Fruit fly (Drosophila melanogaster) whole organism, embryonic: ENCODE measurements around the gene Drsl1.

Experiments
- Aef1 ChIP-seq: fragments of 200-800 bp; sonication (Bioruptor generic); IDR thresholded peaks from 3 replicates; pipeline ENCODE4 v1.3.6; 2022; ENCODE audit warnings: missing biosample characterization, missing genetic modification characterization
- Awh ChIP-seq: fragments of 200-800 bp; sonication (Bioruptor generic); IDR thresholded peaks from 2 replicates; pipeline ENCODE4, ENCODE4 v1.3.6; 2022; ENCODE audit warnings: missing biosample characterization, missing genetic modification characterization
- CG10209 ChIP-seq: fragments of 200-800 bp; sonication (Bioruptor generic); optimal IDR thresholded peaks from 3 replicates; lab custom pipeline; 2017; ENCODE audit warnings: missing biosample characterization, mild to moderate bottlenecking, missing genetic modification characterization, missing genetic modification reagents
- CG10462 ChIP-seq: fragments of 200-800 bp; sonication (Bioruptor generic); optimal IDR thresholded peaks from 2 replicates; lab custom pipeline; 2016; ENCODE audit warnings: missing biosample characterization, missing genetic modification characterization
- CG12659 ChIP-seq: fragments of 200-800 bp; sonication (Bioruptor generic); optimal IDR thresholded peaks from 3 replicates; lab custom pipeline; 2017; ENCODE audit warnings: mild to moderate bottlenecking, missing biosample characterization, missing genetic modification reagents, missing genetic modification characterization
- CG12769 ChIP-seq: fragments of 200-800 bp; sonication (Bioruptor generic); optimal IDR thresholded peaks from 2 replicates; lab custom pipeline; 2019; ENCODE audit warnings: missing biosample characterization, mild to moderate bottlenecking, missing genetic modification characterization, moderate library complexity
- CG14014 ChIP-seq: fragments of 200-800 bp; sonication (Bioruptor generic); IDR thresholded peaks from 2 replicates; pipeline ENCODE4 v1.3.6; 2022; ENCODE audit warnings: missing biosample characterization, missing genetic modification characterization
- CG1603 ChIP-seq: fragments of 200-800 bp; sonication (Bioruptor generic); optimal IDR thresholded peaks from 2 replicates; lab custom pipeline; 2019; ENCODE audit warnings: missing biosample characterization, mild to moderate bottlenecking, missing genetic modification characterization, moderate library complexity
- CG16779 ChIP-seq: fragments of 200-800 bp; sonication (Bioruptor generic); IDR thresholded peaks from 2 replicates; pipeline ENCODE4 v1.3.6; 2022; ENCODE audit warnings: missing biosample characterization, missing genetic modification characterization
- CG16813 ChIP-seq: fragments of 200-800 bp; sonication (Bioruptor generic); IDR thresholded peaks from 3 replicates; pipeline ENCODE4 v1.3.6; 2022; ENCODE audit warnings: missing biosample characterization, missing genetic modification characterization; ENCODE audit not compliant: partially characterized antibody
- CG17385 ChIP-seq: fragments of 200-800 bp; sonication (Bioruptor generic); optimal IDR thresholded peaks from 3 replicates; lab custom pipeline; 2018; ENCODE audit warnings: missing biosample characterization, mild to moderate bottlenecking, missing genetic modification characterization
- CG17802 ChIP-seq: fragments of 200-800 bp; sonication (Bioruptor generic); optimal IDR thresholded peaks from 2 replicates; lab custom pipeline; 2018; ENCODE audit warnings: missing biosample characterization, mild to moderate bottlenecking, missing genetic modification characterization, moderate library complexity
- CG17829 ChIP-seq: fragments of 200-800 bp; optimal IDR thresholded peaks from 2 replicates; lab custom pipeline; 2019; ENCODE audit warnings: missing biosample characterization, mild to moderate bottlenecking, missing genetic modification characterization, moderate library complexity
- CG18011 ChIP-seq: fragments of 200-800 bp; sonication (Bioruptor generic); optimal IDR thresholded peaks from 2 replicates; lab custom pipeline; 2017; ENCODE audit warnings: missing biosample characterization, missing genetic modification characterization, mild to moderate bottlenecking, moderate library complexity, missing genotype
- CG18764 ChIP-seq: fragments of 200-800 bp; sonication (Bioruptor generic); optimal IDR thresholded peaks from 3 replicates; lab custom pipeline; 2016; ENCODE audit warnings: missing biosample characterization, missing genetic modification characterization
- CG2889 ChIP-seq: fragments of 200-800 bp; sonication (Bioruptor generic); IDR thresholded peaks from 3 replicates; pipeline ENCODE4 v1.3.6; 2022; ENCODE audit warnings: missing biosample characterization, missing genetic modification characterization
- CG31365 ChIP-seq: fragments of 200-800 bp; sonication (Bioruptor generic); optimal IDR thresholded peaks from 2 replicates; lab custom pipeline; 2018; ENCODE audit warnings: missing biosample characterization, mild to moderate bottlenecking, missing genetic modification characterization
- CG31441 ChIP-seq: fragments of 200-800 bp; sonication (Bioruptor generic); IDR thresholded peaks from 2 replicates; pipeline ENCODE4 v1.3.6; 2022; ENCODE audit warnings: missing biosample characterization, missing genetic modification characterization
- CG3838 ChIP-seq: fragments of 200-800 bp; sonication (Bioruptor generic); optimal IDR thresholded peaks from 3 replicates; lab custom pipeline; 2016; ENCODE audit warnings: missing biosample characterization, missing genetic modification characterization
- CG4360 ChIP-seq: fragments of 200-800 bp; sonication (Bioruptor generic); IDR thresholded peaks from 2 replicates; pipeline ENCODE4 v1.3.6; 2022; ENCODE audit warnings: missing biosample characterization, missing genetic modification characterization
- CG4404 ChIP-seq: fragments of 200-800 bp; sonication (Bioruptor generic); IDR thresholded peaks from 2 replicates; pipeline ENCODE4 v1.3.6; 2022; ENCODE audit warnings: missing biosample characterization, missing genetic modification characterization
- CG7271 ChIP-seq: fragments of 200-800 bp; sonication (Bioruptor generic); optimal IDR thresholded peaks from 2 replicates; lab custom pipeline; 2018; ENCODE audit warnings: missing biosample characterization, mild to moderate bottlenecking, missing genetic modification characterization, moderate library complexity
- CG7963 ChIP-seq: fragments of 200-800 bp; sonication (Bioruptor generic); IDR thresholded peaks from 3 replicates; pipeline ENCODE4 v1.3.6; 2022; ENCODE audit warnings: missing biosample characterization, missing genetic modification characterization; ENCODE audit not compliant: partially characterized antibody
- CG8388 ChIP-seq: fragments of 200-800 bp; sonication (Bioruptor generic); optimal IDR thresholded peaks from 2 replicates; lab custom pipeline; 2019; ENCODE audit warnings: missing biosample characterization, mild to moderate bottlenecking, missing genetic modification characterization, moderate library complexity
- Mad ChIP-seq: fragments of 200-800 bp; sonication (Bioruptor generic); optimal IDR thresholded peaks from 2 replicates; lab custom pipeline; 2016; ENCODE audit warnings: missing biosample characterization, missing genetic modification characterization
- NK7.1 ChIP-seq: fragments of 200-800 bp; sonication (Bioruptor generic); optimal IDR thresholded peaks from 3 replicates; lab custom pipeline; 2016; ENCODE audit warnings: missing biosample characterization, missing genetic modification characterization
- Poxn ChIP-seq: fragments of 200-800 bp; sonication (Bioruptor generic); IDR thresholded peaks from 2 replicates; pipeline ENCODE4 v1.3.6; 2022; ENCODE audit warnings: missing biosample characterization, missing genetic modification characterization
- Sry-β ChIP-seq: fragments of 200-800 bp; sonication (Bioruptor generic); optimal IDR thresholded peaks from 2 replicates; lab custom pipeline; 2018; ENCODE audit warnings: missing biosample characterization, mild to moderate bottlenecking, missing genetic modification characterization, moderate library complexity
- Taf1 ChIP-seq: fragments of 200-800 bp; sonication (Bioruptor generic); IDR thresholded peaks from 2 replicates; pipeline ENCODE4 v1.3.6; 2022; ENCODE audit warnings: missing biosample characterization, missing genetic modification characterization
- Trl ChIP-seq, 3 experiments: fragments of >200 bp in 2 of 3; fragments of 200-800 bp in 1 of 3; sonication (Bioruptor generic) in 1 of 3; optimal IDR thresholded peaks; 2 replicates in 1 of 3; 3 replicates in 2 of 3; lab custom pipeline; 2016 to 2017; ENCODE audit warnings: missing biosample characterization in 1 of 3, missing genetic modification characterization in 1 of 3
- YL-1 ChIP-seq: fragments of 200-800 bp; sonication (Bioruptor generic); optimal IDR thresholded peaks from 3 replicates; lab custom pipeline; 2017; ENCODE audit warnings: missing biosample characterization, mild to moderate bottlenecking, missing genetic modification characterization
- bigmax ChIP-seq: fragments of 200-800 bp; sonication (Bioruptor generic); optimal IDR thresholded peaks from 2 replicates; lab custom pipeline; 2018; ENCODE audit warnings: missing biosample characterization, mild to moderate bottlenecking, missing genetic modification characterization
- btn ChIP-seq: fragments of 200-800 bp; sonication (Bioruptor generic); optimal IDR thresholded peaks from 2 replicates; lab custom pipeline; 2016; ENCODE audit warnings: missing biosample characterization, missing genetic modification characterization
- chinmo ChIP-seq: fragments of 200-800 bp; sonication (Bioruptor generic); IDR thresholded peaks from 4 replicates; pipeline ENCODE4 v1.3.6; 2022; ENCODE audit warnings: missing biosample characterization, missing genetic modification characterization; ENCODE audit not compliant: partially characterized antibody
- danr ChIP-seq: fragments of 200-800 bp; sonication (Bioruptor generic); IDR thresholded peaks from 2 replicates; pipeline ENCODE4 v1.3.6; 2022; ENCODE audit warnings: missing biosample characterization, missing genetic modification characterization
- disco-r ChIP-seq: fragments of 200-800 bp; sonication (Bioruptor generic); optimal IDR thresholded peaks from 2 replicates; lab custom pipeline; 2016; ENCODE audit warnings: missing biosample characterization, missing genetic modification characterization
- dmrt99B ChIP-seq: fragments of 200-800 bp; sonication (Bioruptor generic); optimal IDR thresholded peaks from 2 replicates; lab custom pipeline; 2018; ENCODE audit warnings: missing biosample characterization, mild to moderate bottlenecking, missing genetic modification characterization, moderate library complexity
- gcm ChIP-seq: fragments of 200-800 bp; sonication (Bioruptor generic); optimal IDR thresholded peaks from 2 replicates; lab custom pipeline; 2019; ENCODE audit warnings: missing biosample characterization, mild to moderate bottlenecking, missing genetic modification characterization, moderate library complexity
- gsb-n ChIP-seq: fragments of 200-800 bp; sonication (Bioruptor generic); optimal IDR thresholded peaks from 3 replicates; lab custom pipeline; 2018; ENCODE audit warnings: missing biosample characterization, mild to moderate bottlenecking, missing genetic modification characterization
- h ChIP-seq: fragments of >200 bp; optimal IDR thresholded peaks from 2 replicates; lab custom pipeline; 2017
- kah ChIP-seq: fragments of 200-800 bp; sonication (Bioruptor generic); optimal IDR thresholded peaks from 2 replicates; lab custom pipeline; 2018; ENCODE audit warnings: missing biosample characterization, mild to moderate bottlenecking, missing genetic modification characterization
- klu ChIP-seq: fragments of 200-800 bp; sonication (Bioruptor generic); IDR thresholded peaks from 2 replicates; pipeline ENCODE4 v1.3.6; 2022; ENCODE audit warnings: missing biosample characterization, missing genetic modification characterization
- nom ChIP-seq: fragments of 200-800 bp; sonication (Bioruptor generic); optimal IDR thresholded peaks from 2 replicates; lab custom pipeline; 2017; ENCODE audit warnings: missing biosample characterization, missing genetic modification characterization, mild to moderate bottlenecking, moderate library complexity, missing genetic modification reagents
- psq ChIP-seq: fragments of 200-800 bp; sonication (Bioruptor generic); optimal IDR thresholded peaks from 2 replicates; lab custom pipeline; 2017; ENCODE audit warnings: missing biosample characterization, missing genetic modification characterization
- run ChIP-seq: fragments of 200-800 bp; sonication (Bioruptor generic); optimal IDR thresholded peaks from 3 replicates; lab custom pipeline; 2018; ENCODE audit warnings: missing biosample characterization, mild to moderate bottlenecking, missing genetic modification characterization
- sima ChIP-seq: fragments of 200-800 bp; sonication (Bioruptor generic); optimal IDR thresholded peaks from 2 replicates; lab custom pipeline; 2016; ENCODE audit warnings: missing biosample characterization, missing genetic modification characterization
- sqz ChIP-seq: fragments of 200-800 bp; sonication (Bioruptor generic); optimal IDR thresholded peaks from 3 replicates; lab custom pipeline; 2018; ENCODE audit warnings: missing biosample characterization, mild to moderate bottlenecking, missing genetic modification characterization
- unpg ChIP-seq: fragments of 200-800 bp; sonication (Bioruptor generic); optimal IDR thresholded peaks from 3 replicates; lab custom pipeline; 2018; ENCODE audit warnings: missing biosample characterization, mild to moderate bottlenecking, missing genetic modification characterization, moderate library complexity
- zen ChIP-seq: fragments of 200-800 bp; sonication (Bioruptor generic); optimal IDR thresholded peaks from 3 replicates; lab custom pipeline; 2018; ENCODE audit warnings: missing biosample characterization, mild to moderate bottlenecking, missing genetic modification characterization, moderate library complexity
- zen2 ChIP-seq: fragments of 200-800 bp; sonication (Bioruptor generic); IDR thresholded peaks from 3 replicates; pipeline ENCODE4 v1.3.6; 2022; ENCODE audit warnings: missing biosample characterization, missing genetic modification characterization; ENCODE audit not compliant: partially characterized antibody

The Drsl1 gene

dm6 chr3L:3303087-3303526 is 32.5 kb downstream of the Drsl1 start, which contains the start of gene CG14968 (continued):
- TF ChIP-seq btn (peak; percentile 38), CG31441 (GFP tag; lab: Robert Waterston, UW) (peak; percentile 93), CG8388 (GFP tag; lab: Kevin White, UChicago) (peak; percentile 85), Mad (peak; percentile 79), kah (GFP tag; lab: Kevin White, UChicago) (peak; percentile 83), bigmax (GFP tag; lab: Kevin White, UChicago) (peak; percentile 74), CG18764 (GFP tag; lab: Kevin White, UChicago) (peak; percentile 87), CG2889 (peak; percentile 93), CG16779 (GFP tag; lab: Robert Waterston, UW) (peak; percentile 91), klu (GFP tag; lab: Robert Waterston, UW) (peak; percentile 90), Taf1 (peak; percentile 91), CG10209 (GFP tag; lab: Kevin White, UChicago) (peak; percentile 93), zen (tag; lab: Kevin White, UChicago) (peak; percentile 87), CG16813 (no peak), CG14014 (peak; percentile 97), sqz (GFP tag; lab: Kevin White, UChicago) (peak; percentile 70), CG12769 (tag; lab: Kevin White, UChicago) (no peak), Trl (optimal IDR thresholded peaks at IDR 0.05; lab: Kevin White, UChicago) (no peak), Trl (GFP tag; optimal IDR thresholded peaks at IDR 0.05; lab: Kevin White, UChicago) (peak; percentile 65), CG18011 (peak; percentile 83), psq (peak; percentile 76), zen2 (GFP tag; lab: Robert Waterston, UW) (no peak), gcm (peak; percentile 79), CG4360 (peak; percentile 67), CG7963 (no peak), Aef1 (GFP tag; lab: Robert Waterston, UW) (peak; percentile 95), CG7271 (tag; lab: Kevin White, UChicago) (peak; percentile 75), h (lab: Kevin White, UChicago) (no peak), CG31365 (tag; lab: Kevin White, UChicago) (peak; percentile 73), CG3838 (peak; percentile 66), nom (GFP tag; lab: Kevin White, UChicago) (peak; percentile 59), CG10462 (GFP tag; lab: Kevin White, UChicago) (peak; percentile 85), CG17802 (tag; lab: Kevin White, UChicago) (peak; percentile 74), chinmo (GFP tag; lab: Robert Waterston, UW) (no peak), dmrt99B (tag; lab: Kevin White, UChicago) (peak; percentile 93), CG17385 (GFP tag; lab: Kevin White, UChicago) (peak; percentile 91), NK7.1 (GFP tag; lab: Kevin White, UChicago) (peak; percentile 69), CG12659 (GFP tag; lab: Kevin White, UChicago) (peak; percentile 95), YL-1 (peak; percentile 41), sima (GFP tag; lab: Kevin White, UChicago) (peak; percentile 69), disco-r (GFP tag; lab: Kevin White, UChicago) (peak; percentile 24), danr (GFP tag; lab: Robert Waterston, UW) (peak; percentile 81), Sry-β (GFP tag; lab: Kevin White, UChicago) (peak; percentile 93), CG4404 (GFP tag; lab: Robert Waterston, UW) (peak; percentile 80), Poxn (GFP tag; lab: Robert Waterston, UW) (peak; percentile 81), run (peak; percentile 72), gsb-n (peak; percentile 74), CG1603 (tag; lab: Kevin White, UChicago) (peak; percentile 36), unpg (peak; percentile 95), Awh (GFP tag; lab: Robert Waterston, UW) (peak; percentile 96), CG17829 (tag; lab: Kevin White, UChicago) (peak; percentile 91)
